Fruit fly (Drosophila melanogaster): ENCODE measurements around the gene CG10958.
A peak's percentile ranks its signal among the peaks of the same experiment; 100 is the strongest.

CG10958 gene

DNA sequence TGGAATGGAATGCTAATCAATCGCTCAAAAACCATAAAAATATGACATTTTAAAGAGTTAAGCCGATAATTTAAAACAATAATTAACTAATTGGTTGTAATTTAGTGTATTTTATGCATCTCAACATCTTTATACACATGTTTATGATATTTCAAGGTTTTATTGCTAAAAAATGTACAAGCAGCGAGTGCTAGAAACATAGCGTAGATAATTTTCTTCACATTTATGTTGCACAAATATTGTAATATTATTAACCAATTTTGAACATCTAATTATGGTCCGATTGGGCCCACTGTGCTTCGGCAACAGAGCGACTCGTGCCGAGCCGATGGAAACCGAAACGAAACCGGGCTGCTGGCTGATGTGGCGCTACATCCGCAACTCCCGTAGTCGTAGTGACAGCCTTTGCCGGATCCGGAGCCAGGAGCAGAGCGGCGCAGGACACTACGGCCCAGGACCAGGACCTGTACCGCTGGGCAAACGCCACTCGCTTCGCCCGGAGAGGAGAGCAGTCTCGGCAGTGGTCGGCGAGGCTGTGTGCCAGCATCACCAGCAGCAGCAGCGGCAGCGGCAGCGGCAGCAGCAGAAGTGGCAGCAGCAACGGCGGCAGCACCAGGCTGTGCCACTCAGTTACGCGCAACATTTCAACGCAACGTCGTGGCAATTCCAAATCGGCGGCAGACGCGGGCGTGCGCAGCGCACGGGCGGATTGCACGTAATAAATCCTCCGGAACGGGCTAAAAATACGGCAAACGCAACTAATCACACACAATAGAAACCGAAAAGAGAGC lies 46.3 kb downstream of the CG10958 start, which contains the start of gene sdt (continued):
- TF ChIP-seq sob (GFP tag; IDR thresholded peaks at IDR 0.05) = 0 out of 2 replicates have a peak, but pooled peaks have one; percentile 34
- TF ChIP-seq zen2 (GFP tag; IDR thresholded peaks at IDR 0.05; ENCODE audit: partially characterized antibody) = no peak
- TF ChIP-seq CG9932 (GFP tag; IDR thresholded peaks at IDR 0.05) = no peak
- no peak for TF ChIP-seq CG31365 (tag; optimal IDR thresholded peaks at IDR 0.05)
- TF ChIP-seq lab (GFP tag; optimal IDR thresholded peaks at IDR 0.05) = no peak

DNA sequence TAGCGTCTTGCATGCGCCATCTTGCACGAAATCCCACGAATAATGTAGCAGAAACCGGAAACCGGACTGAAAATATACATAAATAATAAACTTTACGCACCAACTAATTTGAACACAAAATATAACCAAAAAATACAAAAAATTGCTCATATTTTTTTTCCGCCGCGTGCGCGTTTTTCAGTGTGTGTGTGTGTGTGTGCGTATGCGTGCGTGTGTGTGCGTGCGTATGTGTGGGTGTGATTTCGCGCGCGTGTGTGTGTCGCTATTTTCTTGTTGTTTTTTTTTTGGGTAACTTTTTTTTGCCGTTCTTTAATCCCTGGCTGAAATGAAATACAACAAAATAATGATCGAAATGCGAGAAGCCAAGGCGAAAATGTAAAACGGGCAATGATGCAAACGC lies 46.9 kb downstream of the CG10958 start:
- no peak for TF ChIP-seq CG7372 (GFP tag; IDR thresholded peaks at IDR 0.05)
- no peak for TF ChIP-seq Usf (GFP tag; optimal IDR thresholded peaks at IDR 0.05)
- peak; percentile 36 for TF ChIP-seq sqz (GFP tag; optimal IDR thresholded peaks at IDR 0.05)
- peak; percentile 22 for TF ChIP-seq cg (GFP tag; optimal IDR thresholded peaks at IDR 0.05)
- TF ChIP-seq C15 (GFP tag; IDR thresholded peaks at IDR 0.05) = no peak
- no peak for TF ChIP-seq ssp (GFP tag; IDR thresholded peaks at IDR 0.05)
- TF ChIP-seq Hr39 (optimal IDR thresholded peaks at IDR 0.05) = peak; percentile 94
- TF ChIP-seq oc (tag; optimal IDR thresholded peaks at IDR 0.05) = no peak
- TF ChIP-seq crp (GFP tag; optimal IDR thresholded peaks at IDR 0.05) = no peak

DNA sequence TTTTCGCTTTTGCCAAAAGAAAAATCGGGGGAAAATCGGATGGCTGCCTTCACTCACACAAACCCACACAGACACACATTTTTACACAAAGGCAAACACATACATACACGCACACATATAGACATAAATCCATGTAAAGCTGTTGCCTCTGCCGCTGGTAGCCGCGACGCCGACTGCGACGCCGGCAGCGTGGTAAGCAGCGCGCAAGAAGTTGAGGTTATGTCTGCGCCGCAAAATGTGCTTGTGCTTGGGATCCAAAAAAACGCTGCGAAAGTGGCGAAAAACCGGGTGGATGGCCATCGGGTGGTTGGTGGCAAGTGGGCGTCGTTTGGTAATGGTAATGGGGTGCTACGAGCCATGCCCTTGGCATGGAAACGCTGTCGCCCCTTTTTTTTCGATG lies 47.8 kb downstream of the CG10958 start:
- TF ChIP-seq abd-A (tag; optimal IDR thresholded peaks at IDR 0.05) = peak; percentile 46
- TF ChIP-seq bigmax (GFP tag; optimal IDR thresholded peaks at IDR 0.05) = peak; percentile 83
- no peak for TF ChIP-seq CG13624 (GFP tag; optimal IDR thresholded peaks at IDR 0.05)
- no peak for TF ChIP-seq CG12236 (GFP tag; optimal IDR thresholded peaks at IDR 0.05)
- TF ChIP-seq CG32532 (GFP tag; IDR thresholded peaks at IDR 0.05) = 0 out of 2 replicates have a peak, but pooled peaks have one; percentile 16
- peak; percentile 93 for TF ChIP-seq Adf1 (GFP tag; IDR thresholded peaks at IDR 0.05)
- peak; percentile 29 for TF ChIP-seq cg (GFP tag; optimal IDR thresholded peaks at IDR 0.05)
- TF ChIP-seq Deaf1 (tag; optimal IDR thresholded peaks at IDR 0.05) = peak; percentile 33

All from whole organism, embryonic.